Worm (Caenorhabditis elegans) whole organism, midembryonic: Measurements from ENCODE around the gene lin-40.

ENCODE experiments used
- T22C8.4 ChIP-seq: fragments of 200-800 bp; sonication (Bioruptor generic); IDR thresholded peaks from 2 replicates; pipeline ENCODE4 v1.3.6; 2022; ENCODE audit warnings: missing genetic modification characterization, missing compliant biosample characterization
- cog-1 ChIP-seq: sonication (generic microtip); optimal IDR thresholded peaks from 2 replicates; lab custom pipeline; 2016; ENCODE audit warnings: missing genetic modification characterization, missing compliant biosample characterization
- flt-1 ChIP-seq: fragments of 200-800 bp; sonication (Bioruptor generic); IDR thresholded peaks from 2 replicates; pipeline ENCODE4 v1.3.6; 2022; ENCODE audit warnings: missing genetic modification characterization, missing compliant biosample characterization
- klf-2 ChIP-seq: fragments of 200-800 bp; sonication (Bioruptor generic); conservative IDR thresholded peaks from 2 replicates; pipeline ENCODE4 v1.3.6; 2022; ENCODE audit warnings: missing genetic modification reagents, missing genetic modification characterization, missing compliant biosample characterization
- med-1 ChIP-seq: sonication (generic microtip); optimal IDR thresholded peaks from 2 replicates; lab custom pipeline; 2017; ENCODE audit warnings: missing genetic modification characterization, mild to moderate bottlenecking, missing compliant biosample characterization, antibody characterized with exemption, missing genetic modification reagents; ENCODE audit not compliant: insufficient read depth
- ref-1 ChIP-seq: fragments of 200-800 bp; sonication (Bioruptor generic); conservative IDR thresholded peaks from 2 replicates; pipeline ENCODE4 v1.3.6; 2022; ENCODE audit warnings: missing genetic modification reagents, missing genetic modification characterization, missing compliant biosample characterization
- tab-1 ChIP-seq: fragments of 200-800 bp; sonication (Bioruptor generic); IDR thresholded peaks from 2 replicates; pipeline ENCODE4 v1.3.6; 2022; ENCODE audit warnings: missing genetic modification characterization, missing compliant biosample characterization
- ztf-23 ChIP-seq: fragments of 200-800 bp; sonication (Bioruptor generic); IDR thresholded peaks from 2 replicates; pipeline ENCODE4 v1.3.6; 2022; ENCODE audit warnings: missing genetic modification reagents, missing genetic modification characterization, missing compliant biosample characterization
- ztf-29 ChIP-seq: fragments of 200-800 bp; sonication (Bioruptor generic); IDR thresholded peaks from 2 replicates; pipeline ENCODE4 v1.3.6; 2022; ENCODE audit warnings: missing genetic modification reagents, missing genetic modification characterization, missing compliant biosample characterization

The lin-40 gene

ce11 chrV:3724772-3725171, 20.0 kb downstream of the lin-40 start, which contains the start of gene str-30:
Gene str-30 (plus strand): TSS chrV:3725072.
- no peak for TF ChIP-seq ztf-29 (GFP tag; lab: Robert Waterston, UW)
- TF ChIP-seq ztf-23 (GFP tag; lab: Robert Waterston, UW), result no peak
- no peak for TF ChIP-seq klf-2 (GFP tag; lab: Robert Waterston, UW)
- no peak for TF ChIP-seq med-1 (GFP tag; lab: Kevin White, UChicago)
- TF ChIP-seq tab-1, result no peak
- TF ChIP-seq ref-1 (GFP tag; lab: Robert Waterston, UW), result no peak
- TF ChIP-seq T22C8.4 (GFP tag; lab: Robert Waterston, UW), result no peak
- no peak for TF ChIP-seq cog-1 (tag; lab: Kevin White, UChicago)
- no peak for TF ChIP-seq flt-1

DNA sequence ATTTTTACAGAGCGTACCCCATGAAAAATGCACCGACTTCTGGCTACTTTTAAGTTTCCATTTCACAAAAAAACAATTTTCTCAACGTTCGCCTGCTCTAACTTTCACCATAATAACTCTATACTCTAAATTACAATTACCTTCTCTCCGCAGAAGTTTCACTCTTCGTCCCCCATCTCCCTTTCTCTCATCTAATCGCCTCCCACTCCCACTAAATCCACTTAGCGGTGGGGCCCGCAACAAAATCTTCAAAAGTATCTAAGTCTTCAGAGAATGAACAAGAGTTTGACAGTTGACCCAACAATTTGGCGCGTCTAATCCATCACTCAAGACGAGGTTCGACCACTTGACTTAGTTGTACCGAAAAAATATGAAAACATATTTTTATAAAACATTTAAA, 33.6 kb downstream of the lin-40 start:
- TF ChIP-seq ztf-29 (GFP tag; lab: Robert Waterston, UW) (no peak), cog-1 (tag; lab: Kevin White, UChicago) (no peak), tab-1 (no peak), T22C8.4 (GFP tag; lab: Robert Waterston, UW) (no peak), ref-1 (GFP tag; lab: Robert Waterston, UW) (no peak), ztf-23 (GFP tag; lab: Robert Waterston, UW) (no peak), med-1 (GFP tag; lab: Kevin White, UChicago) (no peak), klf-2 (GFP tag; lab: Robert Waterston, UW) (no peak), flt-1 (no peak)

- no peak for TF ChIP-seq med-1 (GFP tag; lab: Kevin White, UChicago)
- TF ChIP-seq flt-1, result no peak
- TF ChIP-seq ztf-23 (GFP tag; lab: Robert Waterston, UW), result no peak
- TF ChIP-seq T22C8.4 (GFP tag; lab: Robert Waterston, UW), result no peak
- TF ChIP-seq ztf-29 (GFP tag; lab: Robert Waterston, UW), result no peak
- no peak for TF ChIP-seq klf-2 (GFP tag; lab: Robert Waterston, UW)
- TF ChIP-seq tab-1, result no peak
- TF ChIP-seq cog-1 (tag; lab: Kevin White, UChicago), result no peak
Measured at ce11 chrV:3739302-3739701, 34.5 kb downstream of the lin-40 start, which contains the start of gene hpo-36. Gene hpo-36 (minus strand): TSS chrV:3739402.

- TF ChIP-seq klf-2 (GFP tag; lab: Robert Waterston, UW) (no peak), tab-1 (no peak), flt-1 (no peak), ztf-23 (GFP tag; lab: Robert Waterston, UW) (no peak), ztf-29 (GFP tag; lab: Robert Waterston, UW) (no peak), ref-1 (GFP tag; lab: Robert Waterston, UW) (no peak), T22C8.4 (GFP tag; lab: Robert Waterston, UW) (no peak), cog-1 (tag; lab: Kevin White, UChicago) (no peak)
Measured at ce11 chrV:3743172-3743626, 38.4 kb downstream of the lin-40 start, which contains the start of gene mtm-9. Gene mtm-9 (plus strand): TSS chrV:3743576.

- no peak for TF ChIP-seq med-1 (GFP tag; lab: Kevin White, UChicago)
- no peak for TF ChIP-seq cog-1 (tag; lab: Kevin White, UChicago)
- no peak for TF ChIP-seq tab-1
- no peak for TF ChIP-seq ref-1 (GFP tag; lab: Robert Waterston, UW)
- no peak for TF ChIP-seq ztf-29 (GFP tag; lab: Robert Waterston, UW)
- no peak for TF ChIP-seq T22C8.4 (GFP tag; lab: Robert Waterston, UW)
- TF ChIP-seq ztf-23 (GFP tag; lab: Robert Waterston, UW), result no peak
- no peak for TF ChIP-seq flt-1
- TF ChIP-seq klf-2 (GFP tag; lab: Robert Waterston, UW), result no peak
Measured at ce11 chrV:3750328-3750727, 45.5 kb downstream of the lin-40 start.

ce11 chrV:3756887-3757286, 52.1 kb downstream of the lin-40 start, which contains the start of gene gid-7:
Gene gid-7 (minus strand): TSS chrV:3757074.
- TF ChIP-seq ztf-29 (GFP tag; lab: Robert Waterston, UW) (no peak), T22C8.4 (GFP tag; lab: Robert Waterston, UW) (no peak), flt-1 (no peak), ztf-23 (GFP tag; lab: Robert Waterston, UW) (no peak), tab-1 (no peak), ref-1 (GFP tag; lab: Robert Waterston, UW) (no peak), klf-2 (GFP tag; lab: Robert Waterston, UW) (no peak), med-1 (GFP tag; lab: Kevin White, UChicago) (no peak), cog-1 (tag; lab: Kevin White, UChicago) (no peak)

- TF ChIP-seq cog-1 (tag; lab: Kevin White, UChicago) (peak; percentile 38), flt-1 (no peak), ztf-23 (GFP tag; lab: Robert Waterston, UW) (no peak), ztf-29 (GFP tag; lab: Robert Waterston, UW) (no peak), klf-2 (GFP tag; lab: Robert Waterston, UW) (no peak), med-1 (GFP tag; lab: Kevin White, UChicago) (no peak), ref-1 (GFP tag; lab: Robert Waterston, UW) (no peak)
Measured at ce11 chrV:3759419-3759915, 54.7 kb downstream of the lin-40 start, which contains the start of gene chk-1. Gene chk-1 (minus strand): TSS chrV:3759469.

ce11 chrV:3760839-3761238, 56.1 kb downstream of the lin-40 start, which contains the start of gene oac-55:
Gene oac-55 (plus strand): TSS chrV:3761139.
- TF ChIP-seq flt-1 (no peak), med-1 (GFP tag; lab: Kevin White, UChicago) (no peak), ref-1 (GFP tag; lab: Robert Waterston, UW) (no peak), ztf-29 (GFP tag; lab: Robert Waterston, UW) (no peak), tab-1 (no peak), klf-2 (GFP tag; lab: Robert Waterston, UW) (no peak), cog-1 (tag; lab: Kevin White, UChicago) (no peak), T22C8.4 (GFP tag; lab: Robert Waterston, UW) (no peak), ztf-23 (GFP tag; lab: Robert Waterston, UW) (no peak)

- TF ChIP-seq T22C8.4 (GFP tag; lab: Robert Waterston, UW) (no peak), ztf-29 (GFP tag; lab: Robert Waterston, UW) (no peak), ref-1 (GFP tag; lab: Robert Waterston, UW) (no peak), med-1 (GFP tag; lab: Kevin White, UChicago) (no peak), klf-2 (GFP tag; lab: Robert Waterston, UW) (no peak)
Measured at ce11 chrV:3761829-3762228, 57.0 kb downstream of the lin-40 start.
